Fruit fly (Drosophila melanogaster): ENCODE measurements around the gene sno.

- TF ChIP-seq psq (optimal IDR thresholded peaks at IDR 0.05): no peak
- no peak for TF ChIP-seq h (optimal IDR thresholded peaks at IDR 0.05)
- TF ChIP-seq insv (optimal IDR thresholded peaks at IDR 0.05): no peak
Measured at dm6 chrX:13149083-13149482, 62.4 kb downstream of the sno start.

All from Kc167 (cell line).